Worm (Caenorhabditis elegans) whole organism, L4 larva: ENCODE data around the gene pqn-2.

Experiments
- ama-1 ChIP-seq: fragments of 150-350 bp; optimal IDR thresholded peaks from 2 replicates; lab custom pipeline; 2014; ENCODE audit warnings: inconsistent platforms, mixed read lengths
- dmd-8 ChIP-seq: fragments of 200-800 bp; sonication (Bioruptor generic); IDR thresholded peaks from 2 replicates; pipeline ENCODE4 v1.3.6; 2022; ENCODE audit warnings: missing genetic modification characterization, missing compliant biosample characterization
- dpl-1 ChIP-seq: fragments of 150-350 bp; optimal IDR thresholded peaks from 2 replicates; lab custom pipeline; 2014; ENCODE audit warnings: missing biosample characterization, missing genetic modification reagents, missing genetic modification characterization
- fos-1 ChIP-seq: fragments of 150-350 bp; optimal IDR thresholded peaks from 2 replicates; lab custom pipeline; 2014; ENCODE audit warnings: missing biosample characterization, missing genetic modification characterization
- nhr-237 ChIP-seq: sonication (generic microtip); optimal IDR thresholded peaks from 2 replicates; lab custom pipeline; 2017; ENCODE audit warnings: missing biosample characterization, missing genetic modification characterization
- nhr-41 ChIP-seq: fragments of 200-800 bp; sonication (Bioruptor generic); IDR thresholded peaks from 2 replicates; pipeline ENCODE4 v1.3.6; 2022; ENCODE audit warnings: missing genetic modification reagents, missing genetic modification characterization, missing compliant biosample characterization
- nhr-77 ChIP-seq: fragments of 150-350 bp; optimal IDR thresholded peaks from 2 replicates; lab custom pipeline; 2014; ENCODE audit warnings: missing biosample characterization, missing genetic modification characterization
- pqm-1 ChIP-seq: sonication (generic microtip); optimal IDR thresholded peaks from 2 replicates; lab custom pipeline; 2017; ENCODE audit warnings: missing biosample characterization, missing genetic modification characterization
- snpc-4 ChIP-seq: fragments of 150-350 bp; optimal IDR thresholded peaks from 2 replicates; lab custom pipeline; 2014; ENCODE audit warnings: missing biosample characterization, missing genetic modification characterization

- no peak for TF ChIP-seq fos-1 (tag; lab: Kevin White, UChicago)
- no peak for TF ChIP-seq nhr-237 (tag; lab: Kevin White, UChicago)
- TF ChIP-seq dpl-1 (GFP tag; lab: Kevin White, UChicago), result no peak
- TF ChIP-seq nhr-41 (GFP tag; lab: Robert Waterston, UW), result no peak
- TF ChIP-seq snpc-4 (tag; lab: Kevin White, UChicago), result no peak
- no peak for TF ChIP-seq pqm-1
- TF ChIP-seq nhr-77 (tag; lab: Kevin White, UChicago), result no peak
- no peak for TF ChIP-seq dmd-8 (GFP tag; lab: Robert Waterston, UW)
- TF ChIP-seq ama-1, result no peak
Measured at ce11 chrV:10368256-10368655, 14.0 kb upstream of the pqn-2 start, which contains the start of gene sri-20.
